Worm (Caenorhabditis elegans) whole organism, young adult: ENCODE results near the gene sri-54.

Experiments used
- Y56A3A.18 ChIP-seq: fragments of 200-800 bp; sonication (Bioruptor generic); IDR thresholded peaks from 2 replicates; pipeline ENCODE4 v1.3.6; 2022; ENCODE audit warnings: missing genetic modification reagents, missing genetic modification characterization, missing compliant biosample characterization
- athp-1 ChIP-seq: sonication (generic microtip); optimal IDR thresholded peaks from 2 replicates; lab custom pipeline; 2017; ENCODE audit warnings: mild to moderate bottlenecking, missing genetic modification characterization, missing compliant biosample characterization
- ekl-4 ChIP-seq: fragments of 200-800 bp; sonication (Bioruptor generic); IDR thresholded peaks from 2 replicates; pipeline ENCODE4 v1.3.6; 2022; ENCODE audit warnings: missing genetic modification reagents, missing genetic modification characterization, missing compliant biosample characterization
- him-1 ChIP-seq: sonication (generic microtip); optimal IDR thresholded peaks from 2 replicates; lab custom pipeline; 2016; ENCODE audit warnings: missing genotype, missing genetic modification reagents, missing genetic modification characterization, missing compliant biosample characterization
- hsf-1 ChIP-seq: fragments of 200-800 bp; sonication (Bioruptor generic); IDR thresholded peaks from 2 replicates; pipeline ENCODE4 v1.3.6; 2022; ENCODE audit warnings: missing genetic modification reagents, missing genetic modification characterization, missing compliant biosample characterization
- lsy-27 ChIP-seq: sonication (generic microtip); optimal IDR thresholded peaks from 2 replicates; lab custom pipeline; 2017; ENCODE audit warnings: missing genetic modification characterization, mild to moderate bottlenecking, missing compliant biosample characterization, antibody characterized with exemption, missing genotype, borderline replicate concordance; ENCODE audit not compliant: insufficient read depth
- snpc-4 ChIP-seq, 5 experiments: fragments of 150-350 bp in 1 of 5; sonication (generic microtip) in 4 of 5; optimal IDR thresholded peaks; 2 replicates each; lab custom pipeline; 2014 to 2018; ENCODE audit warnings: missing genetic modification characterization in 5 of 5, missing biosample characterization in 3 of 5, antibody characterized with exemption in 2 of 5, mild to moderate bottlenecking in 2 of 5, missing compliant biosample characterization in 2 of 5, missing genotype in 2 of 5, moderate library complexity in 2 of 5, missing genetic modification reagents in 1 of 5
- sptf-2 ChIP-seq: fragments of 200-800 bp; sonication (Bioruptor generic); optimal IDR thresholded peaks from 2 replicates; lab custom pipeline; 2018; ENCODE audit warnings: mild to moderate bottlenecking, missing genetic modification characterization, missing compliant biosample characterization
- tbp1 ChIP-seq: fragments of 200-800 bp; sonication (Bioruptor generic); optimal IDR thresholded peaks from 2 replicates; lab custom pipeline; 2018; ENCODE audit warnings: mild to moderate bottlenecking, missing genetic modification characterization, missing compliant biosample characterization
- unc-62 ChIP-seq: fragments of 150-350 bp; optimal IDR thresholded peaks from 2 replicates; lab custom pipeline; 2014; ENCODE audit warnings: missing biosample characterization, missing genetic modification reagents, missing genetic modification characterization

ce11 chrII:3111147-3111546 is 26.6 kb downstream of the sri-54 start, which contains the start of gene Y25C1A.13:
- TF ChIP-seq athp-1 (tag; lab: Kevin White, UChicago) (no peak), unc-62 (no peak), him-1 (tag; lab: Kevin White, UChicago) (no peak), hsf-1 (no peak), snpc-4 (GFP tag; optimal IDR thresholded peaks at IDR 0.05; lab: Kevin White, UChicago) (no peak), snpc-4 (tag; optimal IDR thresholded peaks at IDR 0.05; lab: Kevin White, UChicago) (no peak), ekl-4 (no peak), tbp1 (GFP tag; lab: Kevin White, UChicago) (no peak), lsy-27 (tag; lab: Kevin White, UChicago) (no peak), sptf-2 (GFP tag; lab: Kevin White, UChicago) (no peak), Y56A3A.18 (GFP tag; lab: Robert Waterston, UW) (no peak)
